Worm (Caenorhabditis elegans): ENCODE measurements around the gene gldi-2.

gldi-2 gene

ce11 chrII:6835972-6836595 lies 52.9 kb downstream of the gldi-2 start (continued):
- TF ChIP-seq duxl-1 (tag; optimal IDR thresholded peaks at IDR 0.05; ENCODE audit: poor library complexity) (no peak), tra-1 (GFP tag; IDR thresholded peaks at IDR 0.05) (0 out of 2 replicates have a peak, but pooled peaks have one; percentile 3), Y48G9A.11 (GFP tag; IDR thresholded peaks at IDR 0.05) (no peak), ceh-44 (GFP tag; IDR thresholded peaks at IDR 0.05) (no peak), saeg-2 (GFP tag; IDR thresholded peaks at IDR 0.05) (no peak), ztf-7 (tag; optimal IDR thresholded peaks at IDR 0.05) (no peak), unc-62 (GFP tag; optimal IDR thresholded peaks at IDR 0.05 in 1 of 2) (peak in 1 of 2 experiments; percentile 83), unc-62 (tag; optimal IDR thresholded peaks at IDR 0.05) (no peak), lir-3 (tag; optimal IDR thresholded peaks at IDR 0.05) (no peak), vab-7 (GFP tag; IDR thresholded peaks at IDR 0.05) (no peak), hlh-30 (tag; optimal IDR thresholded peaks at IDR 0.05; ENCODE audit: insufficient read depth) (no peak), aha-1 (tag) (peak; percentile 94), egl-27 (tag; optimal IDR thresholded peaks at IDR 0.05) (no peak), snpc-4 (tag; optimal IDR thresholded peaks at IDR 0.05) (no peak), daf-19 (GFP tag; conservative IDR thresholded peaks at IDR 0.05) (no peak), ZK546.5 (tag; optimal IDR thresholded peaks at IDR 0.05) (no peak), mdt-29 (GFP tag; IDR thresholded peaks at IDR 0.05) (no peak), lin-39 (tag; optimal IDR thresholded peaks at IDR 0.05) (no peak), nhr-42 (GFP tag; IDR thresholded peaks at IDR 0.05) (no peak), nhr-28 (tag; optimal IDR thresholded peaks at IDR 0.05) (peak; percentile 35), gei-8 (GFP tag; optimal IDR thresholded peaks at IDR 0.05) (no peak), T20F7.1 (GFP tag; optimal IDR thresholded peaks at IDR 0.05) (no peak), php-3 (GFP tag; IDR thresholded peaks at IDR 0.05) (no peak), T26A8.4 (GFP tag; IDR thresholded peaks at IDR 0.05) (no peak), ctbp-1 (GFP tag; IDR thresholded peaks at IDR 0.05) (no peak), dpl-1 (GFP tag; optimal IDR thresholded peaks at IDR 0.05) (no peak), lin-13 (GFP tag; optimal IDR thresholded peaks at IDR 0.05) (no peak), madf-9 (GFP tag; conservative IDR thresholded peaks at IDR 0.05) (no peak), hlh-11 (tag; optimal IDR thresholded peaks at IDR 0.05) (no peak), ceh-62 (tag; optimal IDR thresholded peaks at IDR 0.05) (no peak), ztf-11 (tag; optimal IDR thresholded peaks at IDR 0.05) (no peak), lsy-2 (tag; optimal IDR thresholded peaks at IDR 0.05) (peak in 1 of 2 experiments; percentile 19), ceh-20 (GFP tag; IDR thresholded peaks at IDR 0.05) (no peak), nhr-25 (tag; optimal IDR thresholded peaks at IDR 0.05; ENCODE audit: borderline replicate concordance, insufficient read depth) (no peak), nhr-111 (GFP tag; optimal IDR thresholded peaks at IDR 0.05) (no peak), sdz-12 (GFP tag; optimal IDR thresholded peaks at IDR 0.05) (no peak), spr-1 (tag; optimal IDR thresholded peaks at IDR 0.05) (no peak), ces-1 (GFP tag; optimal IDR thresholded peaks at IDR 0.05) (no peak), R02D3.7 (tag; optimal IDR thresholded peaks at IDR 0.05) (no peak), nhr-41 (GFP tag; IDR thresholded peaks at IDR 0.05) (no peak), attf-4 (tag; optimal IDR thresholded peaks at IDR 0.05) (no peak), fkh-10 (GFP tag; optimal IDR thresholded peaks at IDR 0.05) (no peak), set-16 (GFP tag; IDR thresholded peaks at IDR 0.05) (no peak)
